Fruit fly (Drosophila melanogaster) whole organism: Measurements from ENCODE around the gene CG34330.

Experiments
- CG8478 ChIP-seq: fragments of >200 bp; optimal IDR thresholded peaks from 2 replicates; lab custom pipeline; 2018; ENCODE audit warnings: inconsistent platforms
- Dll ChIP-seq: fragments of >200 bp; optimal IDR thresholded peaks from 2 replicates; lab custom pipeline; 2017
- EcR ChIP-seq, 2 experiments: fragments of >200 bp; optimal IDR thresholded peaks; 2 replicates each; lab custom pipeline; 2017; ENCODE audit warnings: missing biosample characterization in 2 of 2, missing genetic modification characterization in 2 of 2, missing genetic modification reagents in 2 of 2
- pan ChIP-seq: fragments of >200 bp; optimal IDR thresholded peaks from 2 replicates; lab custom pipeline; 2017
- psq ChIP-seq: fragments of >200 bp; optimal IDR thresholded peaks from 2 replicates; lab custom pipeline; 2017
- usp ChIP-seq: fragments of >200 bp; optimal IDR thresholded peaks from 2 replicates; lab custom pipeline; 2017; ENCODE audit warnings: missing biosample characterization, missing genetic modification characterization, mixed read lengths

DNA sequence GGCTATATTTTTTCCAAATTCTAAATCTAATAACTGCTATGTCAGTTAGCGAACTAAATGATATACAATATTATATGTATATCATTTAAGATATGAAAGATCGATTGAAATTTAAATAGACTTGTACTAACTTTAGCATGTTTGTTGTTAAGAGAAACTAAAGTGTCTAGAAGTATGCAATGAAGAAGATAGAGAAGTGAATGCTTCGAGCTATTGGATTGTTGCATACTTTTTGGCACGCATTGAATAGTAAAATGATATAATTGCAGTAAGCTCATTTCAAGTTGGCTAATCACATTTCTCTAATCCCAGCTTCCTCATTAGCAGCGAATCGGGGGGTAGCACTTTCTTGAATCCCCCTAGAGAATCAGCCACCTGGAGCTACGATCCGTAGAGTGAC lies 35.0 kb downstream of the CG34330 start:
- TF ChIP-seq CG8478 (lab: Kevin White, UChicago) (no peak), usp (GFP tag; lab: Kevin White, UChicago) (no peak), EcR (GFP tag; optimal IDR thresholded peaks at IDR 0.05; lab: Kevin White, UChicago) (no peak), psq (lab: Kevin White, UChicago) (no peak), pan (lab: Kevin White, UChicago) (no peak), Dll (no peak)
